Worm (Caenorhabditis elegans) whole organism, L3 larva: ENCODE results near the gene sup-26.

Source experiments
- R02D3.7 ChIP-seq: fragments of 150-350 bp; optimal IDR thresholded peaks from 2 replicates; lab custom pipeline; 2014; ENCODE audit warnings: missing biosample characterization, missing genetic modification characterization
- ZK546.5 ChIP-seq: sonication (generic microtip); optimal IDR thresholded peaks from 2 replicates; lab custom pipeline; 2017; ENCODE audit warnings: missing biosample characterization, missing genetic modification characterization
- aly-2 ChIP-seq: fragments of 150-350 bp; optimal IDR thresholded peaks from 2 replicates; lab custom pipeline; 2014; ENCODE audit warnings: missing biosample characterization, missing genetic modification characterization
- ama-1 ChIP-seq: fragments of 150-350 bp; optimal IDR thresholded peaks from 2 replicates; lab custom pipeline; 2018
- ceh-16 ChIP-seq: sonication (generic microtip); optimal IDR thresholded peaks from 2 replicates; lab custom pipeline; 2017; ENCODE audit warnings: missing biosample characterization, missing genetic modification characterization
- ceh-28 ChIP-seq: fragments of 150-350 bp; optimal IDR thresholded peaks from 2 replicates; lab custom pipeline; 2014; ENCODE audit warnings: missing biosample characterization, missing genetic modification reagents, missing genetic modification characterization
- ceh-82 ChIP-seq: fragments of 150-350 bp; optimal IDR thresholded peaks from 2 replicates; lab custom pipeline; 2014; ENCODE audit warnings: missing biosample characterization, missing genetic modification characterization
- daf-12 ChIP-seq: fragments of 150-350 bp; optimal IDR thresholded peaks from 2 replicates; lab custom pipeline; 2014; ENCODE audit warnings: missing biosample characterization, missing genetic modification reagents, missing genetic modification characterization
- egl-27 ChIP-seq: sonication (generic microtip); optimal IDR thresholded peaks from 4 replicates; lab custom pipeline; 2017; ENCODE audit warnings: missing biosample characterization, missing genetic modification reagents, missing genetic modification characterization
- egl-5 ChIP-seq: fragments of 150-350 bp; optimal IDR thresholded peaks from 2 replicates; lab custom pipeline; 2017; ENCODE audit warnings: missing biosample characterization, missing genetic modification reagents, missing genetic modification characterization, inconsistent platforms
- elt-1 ChIP-seq: fragments of 150-350 bp; optimal IDR thresholded peaks from 2 replicates; lab custom pipeline; 2014; ENCODE audit warnings: missing biosample characterization, missing genetic modification characterization
- elt-2 ChIP-seq: sonication (generic microtip); optimal IDR thresholded peaks from 2 replicates; lab custom pipeline; 2016; ENCODE audit warnings: missing genetic modification reagents, mild to moderate bottlenecking, missing genetic modification characterization, missing compliant biosample characterization
- elt-3 ChIP-seq, 3 experiments: fragments of 150-350 bp in 1 of 3; sonication (generic microtip) in 2 of 3; optimal IDR thresholded peaks; 2 replicates in 2 of 3; 4 replicates in 1 of 3; lab custom pipeline; 2014 to 2017; ENCODE audit warnings: missing biosample characterization in 3 of 3, missing genetic modification characterization in 3 of 3
- eor-1 ChIP-seq, 2 experiments: fragments of 150-350 bp; optimal IDR thresholded peaks; 2 replicates each; lab custom pipeline; 2014 to 2018; ENCODE audit warnings: missing biosample characterization in 2 of 2, missing genetic modification characterization in 2 of 2
- fkh-10 ChIP-seq: sonication (generic microtip); optimal IDR thresholded peaks from 2 replicates; lab custom pipeline; 2017; ENCODE audit warnings: missing biosample characterization, missing genetic modification reagents, missing genetic modification characterization
- fkh-2 ChIP-seq: fragments of 150-350 bp; optimal IDR thresholded peaks from 2 replicates; lab custom pipeline; 2014; ENCODE audit warnings: missing biosample characterization, missing genetic modification reagents, missing genetic modification characterization
- fos-1 ChIP-seq: fragments of 150-350 bp; optimal IDR thresholded peaks from 2 replicates; lab custom pipeline; 2014; ENCODE audit warnings: missing biosample characterization, missing genetic modification characterization
- hmg-11 ChIP-seq: sonication (generic microtip); optimal IDR thresholded peaks from 2 replicates; lab custom pipeline; 2016; ENCODE audit warnings: missing genetic modification characterization, missing compliant biosample characterization
- jun-1 ChIP-seq: fragments of 150-350 bp; optimal IDR thresholded peaks from 2 replicates; lab custom pipeline; 2014; ENCODE audit warnings: missing biosample characterization, missing genetic modification reagents, missing genetic modification characterization
- lin-15B ChIP-seq: fragments of 150-350 bp; optimal IDR thresholded peaks from 2 replicates; lab custom pipeline; 2014; ENCODE audit warnings: missing biosample characterization, missing genetic modification characterization
- lin-39 ChIP-seq: fragments of 150-350 bp; optimal IDR thresholded peaks from 2 replicates; lab custom pipeline; 2018; ENCODE audit warnings: missing biosample characterization, missing genetic modification reagents, missing genetic modification characterization
- lsy-12 ChIP-seq: sonication (generic microtip); optimal IDR thresholded peaks from 2 replicates; lab custom pipeline; 2016; ENCODE audit warnings: mild to moderate bottlenecking, missing genetic modification characterization, missing compliant biosample characterization
- mdl-1 ChIP-seq: fragments of 150-350 bp; optimal IDR thresholded peaks from 2 replicates; lab custom pipeline; 2014; ENCODE audit warnings: missing biosample characterization, missing genetic modification characterization
- mml-1 ChIP-seq: fragments of 150-350 bp; sonication (generic microtip); optimal IDR thresholded peaks from 3 replicates; lab custom pipeline; 2014; ENCODE audit warnings: missing biosample characterization, missing genetic modification characterization
- nfya-1 ChIP-seq: sonication (generic microtip); optimal IDR thresholded peaks from 2 replicates; lab custom pipeline; 2017; ENCODE audit warnings: missing genetic modification characterization, mild to moderate bottlenecking, missing compliant biosample characterization, antibody characterized with exemption, moderate library complexity; ENCODE audit not compliant: insufficient read depth
- nhr-11 ChIP-seq: fragments of 150-350 bp; optimal IDR thresholded peaks from 2 replicates; lab custom pipeline; 2014; ENCODE audit warnings: missing biosample characterization, missing genetic modification characterization
- nhr-23 ChIP-seq: fragments of 150-350 bp; optimal IDR thresholded peaks from 2 replicates; lab custom pipeline; 2014; ENCODE audit warnings: missing biosample characterization, missing genetic modification reagents, missing genetic modification characterization
- nhr-237 ChIP-seq: fragments of 150-350 bp; optimal IDR thresholded peaks from 2 replicates; lab custom pipeline; 2014; ENCODE audit warnings: missing biosample characterization, missing genetic modification characterization
- nhr-25 ChIP-seq: sonication (generic microtip); optimal IDR thresholded peaks from 2 replicates; lab custom pipeline; 2017; ENCODE audit warnings: missing biosample characterization, missing genetic modification characterization
- nhr-28 ChIP-seq: fragments of 150-350 bp; optimal IDR thresholded peaks from 2 replicates; lab custom pipeline; 2014; ENCODE audit warnings: missing biosample characterization, missing genetic modification characterization
- nhr-43 ChIP-seq: sonication (generic microtip); optimal IDR thresholded peaks from 2 replicates; lab custom pipeline; 2016; ENCODE audit warnings: mild to moderate bottlenecking, missing genetic modification characterization, missing compliant biosample characterization; ENCODE audit not compliant: poor library complexity, severe bottlenecking
- nhr-67 ChIP-seq: fragments of 150-350 bp; optimal IDR thresholded peaks from 2 replicates; lab custom pipeline; 2014; ENCODE audit warnings: missing biosample characterization, missing genetic modification characterization
- nhr-76 ChIP-seq: fragments of 150-350 bp; sonication (generic microtip); optimal IDR thresholded peaks from 5 replicates; lab custom pipeline; 2014; ENCODE audit warnings: missing biosample characterization, missing genetic modification characterization
- nhr-77 ChIP-seq: fragments of 150-350 bp; optimal IDR thresholded peaks from 2 replicates; lab custom pipeline; 2014; ENCODE audit warnings: missing biosample characterization, missing genetic modification characterization
- pha-4 ChIP-seq: fragments of 150-350 bp; optimal IDR thresholded peaks from 2 replicates; lab custom pipeline; 2014; ENCODE audit warnings: missing biosample characterization, missing genetic modification reagents, missing genetic modification characterization
- pqm-1 ChIP-seq: fragments of 150-350 bp; optimal IDR thresholded peaks from 2 replicates; lab custom pipeline; 2017; ENCODE audit warnings: missing biosample characterization, missing genetic modification characterization, inconsistent platforms
- sea-2 ChIP-seq: fragments of 150-350 bp; sonication (generic microtip); optimal IDR thresholded peaks from 4 replicates; lab custom pipeline; 2014; ENCODE audit warnings: missing biosample characterization, missing genetic modification reagents, missing genetic modification characterization
- snpc-4 ChIP-seq: fragments of 150-350 bp; optimal IDR thresholded peaks from 2 replicates; lab custom pipeline; 2014; ENCODE audit warnings: missing biosample characterization, missing genetic modification characterization
- tbx-2 ChIP-seq: sonication (generic microtip); optimal IDR thresholded peaks from 2 replicates; lab custom pipeline; 2016; ENCODE audit warnings: mild to moderate bottlenecking, missing genetic modification characterization, missing compliant biosample characterization
- unc-39 ChIP-seq: sonication (generic microtip); optimal IDR thresholded peaks from 4 replicates; lab custom pipeline; 2017; ENCODE audit warnings: missing biosample characterization, missing genetic modification characterization
- unc-62 ChIP-seq: fragments of 150-350 bp; sonication (generic microtip); optimal IDR thresholded peaks from 4 replicates; lab custom pipeline; 2014; ENCODE audit warnings: missing biosample characterization, missing genetic modification reagents, missing genetic modification characterization
- zag-1 ChIP-seq: fragments of 150-350 bp; optimal IDR thresholded peaks from 2 replicates; lab custom pipeline; 2014; ENCODE audit warnings: missing biosample characterization, missing genetic modification characterization
- ztf-11 ChIP-seq: fragments of 150-350 bp; optimal IDR thresholded peaks from 2 replicates; lab custom pipeline; 2014; ENCODE audit warnings: missing biosample characterization, missing genetic modification characterization
- ztf-4 ChIP-seq: fragments of 150-350 bp; optimal IDR thresholded peaks from 2 replicates; lab custom pipeline; 2014; ENCODE audit warnings: missing biosample characterization, missing genetic modification characterization

Gene sup-26

ce11 chrIII:4291216-4291691, 11.2 kb upstream of the sup-26 start, which contains the start of gene mcm-5:
TSS of gene mcm-5 (minus strand) at chrIII:4291266.
- no peak for TF ChIP-seq ceh-16 (tag; lab: Kevin White, UChicago)
- TF ChIP-seq pqm-1 (tag; lab: Kevin White, UChicago): no peak
- TF ChIP-seq ceh-82 (tag; lab: Kevin White, UChicago): no peak
- TF ChIP-seq jun-1 (tag; lab: Kevin White, UChicago): no peak
- no peak for TF ChIP-seq tbx-2 (tag; lab: Kevin White, UChicago)
- no peak for TF ChIP-seq ZK546.5 (tag; lab: Kevin White, UChicago)
- no peak for TF ChIP-seq mdl-1 (tag; lab: Kevin White, UChicago)
- no peak for TF ChIP-seq ztf-4 (tag; lab: Kevin White, UChicago)
- TF ChIP-seq fkh-2 (tag; lab: Kevin White, UChicago): no peak
- TF ChIP-seq ceh-28 (tag; lab: Kevin White, UChicago): peak; percentile 26
- no peak for TF ChIP-seq elt-3 (tag; optimal IDR thresholded peaks at IDR 0.05; lab: Kevin White, UChicago)
- peak; percentile 50 for TF ChIP-seq hmg-11 (tag; lab: Kevin White, UChicago)
- no peak for TF ChIP-seq elt-2 (tag; lab: Kevin White, UChicago)
- TF ChIP-seq egl-5 (tag; lab: Kevin White, UChicago): no peak
- no peak for TF ChIP-seq nhr-28 (tag; lab: Kevin White, UChicago)
- TF ChIP-seq pha-4: peak; percentile 69
- TF ChIP-seq nhr-43: no peak
- TF ChIP-seq lsy-12 (tag; lab: Kevin White, UChicago): no peak
- TF ChIP-seq nhr-23 (tag; lab: Kevin White, UChicago): peak; percentile 31
- TF ChIP-seq nhr-237 (tag; lab: Kevin White, UChicago): no peak
- TF ChIP-seq snpc-4: no peak
- peak; percentile 37 for TF ChIP-seq lin-39 (tag; lab: Kevin White, UChicago)
- TF ChIP-seq aly-2 (tag; lab: Kevin White, UChicago): no peak
- TF ChIP-seq zag-1 (tag; lab: Kevin White, UChicago): no peak
- TF ChIP-seq fos-1: no peak
- TF ChIP-seq elt-1: no peak
- TF ChIP-seq egl-27: no peak
- TF ChIP-seq R02D3.7 (tag; lab: Kevin White, UChicago): no peak
- TF ChIP-seq daf-12 (tag; lab: Kevin White, UChicago): no peak
- peak; percentile 56 for TF ChIP-seq nfya-1 (tag; lab: Kevin White, UChicago)
- TF ChIP-seq mml-1 (tag; lab: Kevin White, UChicago): no peak
- peak; percentile 36 for TF ChIP-seq nhr-25 (tag; lab: Kevin White, UChicago)
- no peak for TF ChIP-seq unc-39 (tag; lab: Kevin White, UChicago)
- TF ChIP-seq nhr-77 (tag; lab: Kevin White, UChicago): no peak
- TF ChIP-seq lin-15B (tag; lab: Kevin White, UChicago): peak; percentile 50
- TF ChIP-seq sea-2 (GFP tag; lab: Kevin White, UChicago): no peak
- TF ChIP-seq ama-1 (lab: Kevin White, UChicago): no peak
- TF ChIP-seq nhr-11 (tag; lab: Kevin White, UChicago): no peak
- TF ChIP-seq eor-1 (tag; optimal IDR thresholded peaks at IDR 0.05; lab: Kevin White, UChicago): no peak

DNA sequence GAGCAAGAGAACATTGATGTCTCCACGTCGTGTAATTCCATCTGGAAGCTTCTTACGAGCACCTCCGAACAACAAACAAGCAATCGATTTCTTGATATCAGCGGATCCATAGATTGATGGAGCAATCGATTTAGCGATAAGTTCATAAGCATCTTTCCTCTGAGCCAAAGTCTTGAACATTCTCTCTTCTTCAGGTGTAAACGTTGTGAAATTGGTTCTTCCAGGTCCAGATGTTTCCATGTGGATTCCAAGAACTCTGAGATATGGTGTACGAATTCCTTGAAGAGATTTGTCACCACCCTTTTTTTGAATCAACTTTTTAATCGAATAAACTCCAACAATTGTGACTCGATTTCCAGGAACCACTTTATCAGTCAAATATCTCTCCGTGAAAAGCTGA, 9.9 kb upstream of the sup-26 start:
- no peak for TF ChIP-seq nhr-11 (tag; lab: Kevin White, UChicago)
- TF ChIP-seq aly-2 (tag; lab: Kevin White, UChicago): no peak
- no peak for TF ChIP-seq sea-2 (GFP tag; lab: Kevin White, UChicago)
- no peak for TF ChIP-seq elt-3 (tag; optimal IDR thresholded peaks at IDR 0.05; lab: Kevin White, UChicago)
- no peak for TF ChIP-seq R02D3.7 (tag; lab: Kevin White, UChicago)
- TF ChIP-seq pha-4: no peak

ce11 chrIII:4287379-4287778, 7.4 kb upstream of the sup-26 start, which contains the start of gene R10E4.3:
TSS of gene R10E4.3 (minus strand) at chrIII:4287479.
- TF ChIP-seq nhr-67 (no peak), pqm-1 (tag; lab: Kevin White, UChicago) (no peak), fkh-10 (no peak), ztf-11 (tag; lab: Kevin White, UChicago) (no peak), tbx-2 (tag; lab: Kevin White, UChicago) (no peak), unc-62 (GFP tag; lab: Kevin White, UChicago) (no peak), ceh-28 (tag; lab: Kevin White, UChicago) (no peak), elt-1 (no peak), pha-4 (no peak), jun-1 (tag; lab: Kevin White, UChicago) (no peak), R02D3.7 (tag; lab: Kevin White, UChicago) (no peak), snpc-4 (no peak), nhr-76 (tag; lab: Kevin White, UChicago) (no peak), hmg-11 (tag; lab: Kevin White, UChicago) (no peak), elt-3 (tag; optimal IDR thresholded peaks at IDR 0.05; lab: Kevin White, UChicago) (no peak)
